Fruit fly (Drosophila melanogaster): ENCODE results near the gene CG18404.

DNA sequence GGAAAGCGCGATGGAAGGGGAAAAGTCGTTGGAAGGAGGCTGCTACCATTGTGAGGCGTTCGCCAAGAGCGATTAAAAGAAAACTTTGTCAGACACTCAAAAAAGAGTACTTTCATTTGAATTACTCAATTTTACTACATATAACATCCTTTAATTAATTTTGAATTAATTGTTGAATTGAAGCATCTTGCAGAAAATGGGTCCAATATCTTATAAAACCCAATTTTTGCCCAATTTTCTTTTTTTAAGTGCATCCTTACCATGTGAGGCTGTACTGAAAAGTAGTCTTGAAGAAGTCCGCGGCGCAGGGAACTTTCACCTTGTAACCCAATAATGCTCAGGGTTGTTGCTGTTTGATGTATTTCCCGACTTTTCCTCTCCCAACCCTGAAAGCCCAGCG lies 17.7 kb upstream of the CG18404 start:
- TF ChIP-seq Mnt (GFP tag; optimal IDR thresholded peaks at IDR 0.05) (no peak), CG5204 (GFP tag; optimal IDR thresholded peaks at IDR 0.05) (no peak), toe (GFP tag; optimal IDR thresholded peaks at IDR 0.05) (no peak), CG7101 (tag; optimal IDR thresholded peaks at IDR 0.05) (no peak), ovo (GFP tag; optimal IDR thresholded peaks at IDR 0.05) (no peak), Clk (GFP tag; optimal IDR thresholded peaks at IDR 0.05) (no peak), Hr96 (GFP tag; optimal IDR thresholded peaks at IDR 0.05) (no peak)

Data from whole organism, adult.